Worm (Caenorhabditis elegans) whole organism, young adult: ENCODE data around the gene lgc-57.

Experiments
- F23B12.7 ChIP-seq: sonication (generic microtip); optimal IDR thresholded peaks from 2 replicates; lab custom pipeline; 2017; ENCODE audit warnings: missing genetic modification characterization, mild to moderate bottlenecking, missing compliant biosample characterization, antibody characterized with exemption, moderate library complexity; ENCODE audit not compliant: insufficient read depth
- Y56A3A.18 ChIP-seq: fragments of 200-800 bp; sonication (Bioruptor generic); IDR thresholded peaks from 2 replicates; pipeline ENCODE4 v1.3.6; 2022; ENCODE audit warnings: missing genetic modification reagents, missing genetic modification characterization, missing compliant biosample characterization
- attf-6 ChIP-seq: fragments of 200-800 bp; sonication (Bioruptor generic); IDR thresholded peaks from 2 replicates; pipeline ENCODE4 v1.3.6; 2022; ENCODE audit warnings: missing genetic modification reagents, missing genetic modification characterization, missing compliant biosample characterization
- dpl-1 ChIP-seq: fragments of 150-350 bp; optimal IDR thresholded peaks from 2 replicates; lab custom pipeline; 2014; ENCODE audit warnings: missing biosample characterization, missing genetic modification reagents, missing genetic modification characterization
- ztf-3 ChIP-seq: fragments of 200-800 bp; sonication (Bioruptor generic); optimal IDR thresholded peaks from 2 replicates; lab custom pipeline; 2018; ENCODE audit warnings: mild to moderate bottlenecking, missing genetic modification characterization, missing compliant biosample characterization

DNA sequence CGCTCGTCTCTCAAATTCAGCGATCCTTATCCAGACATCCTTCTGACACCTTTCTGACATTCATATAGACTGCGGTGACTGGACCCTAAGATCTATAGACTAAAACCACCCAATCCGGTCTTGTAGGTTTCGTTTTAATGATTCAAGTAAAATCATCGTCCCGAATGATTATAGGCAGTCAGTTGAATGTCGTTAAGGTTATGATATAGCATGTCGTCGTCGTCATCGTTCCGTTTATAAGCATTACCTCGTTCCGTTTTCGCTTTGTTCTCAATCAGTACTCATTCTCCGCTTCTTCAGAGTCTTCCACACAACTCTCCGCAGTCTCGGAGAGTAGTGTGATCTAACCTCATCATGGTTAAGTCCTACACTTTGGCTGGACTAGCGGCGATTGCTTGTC lies 13.8 kb downstream of the lgc-57 start, which contains the start of gene bli-1:
- TF ChIP-seq F23B12.7 (tag; lab: Kevin White, UChicago) (no peak), attf-6 (no peak), dpl-1 (no peak), ztf-3 (GFP tag; lab: Kevin White, UChicago) (no peak), Y56A3A.18 (GFP tag; lab: Robert Waterston, UW) (no peak)
